Worm (Caenorhabditis elegans): ENCODE results near the gene pacl-1.

Gene pacl-1

ce11 chrV:16232180-16232579 is 43.1 kb downstream of the pacl-1 start, which contains the start of gene gst-22:
gst-22 (minus strand) TSS chrV:16232282.
- TF ChIP-seq tlp-1 (tag; optimal IDR thresholded peaks at IDR 0.05): peak; percentile 64
- no peak for TF ChIP-seq efl-1 (optimal IDR thresholded peaks at IDR 0.05)
- peak in 1 of 2 experiments; percentile 63 for TF ChIP-seq efl-1 (GFP tag; optimal IDR thresholded peaks at IDR 0.05 in 1 of 2)
- no peak for TF ChIP-seq nhr-20 (tag; optimal IDR thresholded peaks at IDR 0.05)
- peak; percentile 89 for TF ChIP-seq elt-2 (tag; optimal IDR thresholded peaks at IDR 0.05)
- TF ChIP-seq elt-3 (tag; optimal IDR thresholded peaks at IDR 0.05): no peak
- TF ChIP-seq ceh-63 (GFP tag; optimal IDR thresholded peaks at IDR 0.05): no peak
- no peak for TF ChIP-seq fkh-4 (tag; optimal IDR thresholded peaks at IDR 0.05; ENCODE audit: borderline replicate concordance)
- TF ChIP-seq lin-35 (GFP tag; optimal IDR thresholded peaks at IDR 0.05): no peak
- TF ChIP-seq irx-1 (tag; optimal IDR thresholded peaks at IDR 0.05): no peak

- TF ChIP-seq efl-3 (GFP tag; optimal IDR thresholded peaks at IDR 0.05): no peak
- TF ChIP-seq elt-3 (tag; optimal IDR thresholded peaks at IDR 0.05): peak in 1 of 6 experiments; percentile 18
- TF ChIP-seq ztf-11 (tag; optimal IDR thresholded peaks at IDR 0.05): no peak
Measured at ce11 chrV:16229896-16230295, 45.4 kb downstream of the pacl-1 start, which contains the start of the genes F21H7.2 and F21H7.12. F21H7.2 (minus strand) TSS chrV:16229996. F21H7.12 (plus strand) TSS chrV:16230165.

ce11 chrV:16229439-16229838 is 45.8 kb downstream of the pacl-1 start:
- no peak for TF ChIP-seq rnt-1 (tag; optimal IDR thresholded peaks at IDR 0.05)
- no peak for TF ChIP-seq efl-3 (GFP tag; optimal IDR thresholded peaks at IDR 0.05)
- no peak for TF ChIP-seq lsy-2 (tag; optimal IDR thresholded peaks at IDR 0.05)
- TF ChIP-seq egl-13 (tag; optimal IDR thresholded peaks at IDR 0.05): no peak
- TF ChIP-seq zip-4 (GFP tag; optimal IDR thresholded peaks at IDR 0.05): no peak
- TF ChIP-seq dpl-1 (GFP tag; optimal IDR thresholded peaks at IDR 0.05): no peak
- TF ChIP-seq aly-2 (tag; optimal IDR thresholded peaks at IDR 0.05): no peak

- TF ChIP-seq snu-23 (GFP tag; optimal IDR thresholded peaks at IDR 0.05): no peak
- no peak for TF ChIP-seq sup-37 (GFP tag; optimal IDR thresholded peaks at IDR 0.05)
- TF ChIP-seq nhr-11 (tag; optimal IDR thresholded peaks at IDR 0.05): no peak
Measured at ce11 chrV:16226581-16226980, 48.7 kb downstream of the pacl-1 start, which contains the start of gene F11A5.13. F11A5.13 (minus strand) TSS chrV:16226681.

ce11 chrV:16225524-16226116 is 49.6 kb downstream of the pacl-1 start:
- TF ChIP-seq snpc-4 (tag; optimal IDR thresholded peaks at IDR 0.05) (peak; percentile 69), aha-1 (tag; optimal IDR thresholded peaks at IDR 0.05) (no peak)

ce11 chrV:16224027-16224426 is 51.2 kb downstream of the pacl-1 start, which contains the start of gene stdh-2:
stdh-2 (plus strand) TSS chrV:16224327.
- TF ChIP-seq elt-2 (tag; optimal IDR thresholded peaks at IDR 0.05) (no peak), lin-15B (tag; optimal IDR thresholded peaks at IDR 0.05) (no peak), lir-3 (tag; optimal IDR thresholded peaks at IDR 0.05; ENCODE audit: poor library complexity) (no peak), swsn-7 (tag; optimal IDR thresholded peaks at IDR 0.05) (no peak), egl-27 (tag; optimal IDR thresholded peaks at IDR 0.05) (no peak), snpc-4 (tag; optimal IDR thresholded peaks at IDR 0.05) (no peak), aly-2 (tag; optimal IDR thresholded peaks at IDR 0.05) (no peak), hlh-17 (GFP tag; optimal IDR thresholded peaks at IDR 0.05; ENCODE audit: borderline replicate concordance) (no peak), fos-1 (tag; optimal IDR thresholded peaks at IDR 0.05) (no peak), ces-1 (GFP tag; optimal IDR thresholded peaks at IDR 0.05) (no peak), nhr-84 (tag; optimal IDR thresholded peaks at IDR 0.05) (no peak), mep-1 (tag; optimal IDR thresholded peaks at IDR 0.05) (no peak), nhr-11 (tag; optimal IDR thresholded peaks at IDR 0.05) (no peak), skn-1 (tag; optimal IDR thresholded peaks at IDR 0.05) (no peak), F16B12.6 (tag; optimal IDR thresholded peaks at IDR 0.05) (no peak)
